Worm (Caenorhabditis elegans): ENCODE results near the gene F13A2.1.
"Not testable (repeated sequence)": the region's sequence is repeated elsewhere in the genome, so short reads cannot be mapped to it uniquely, and the experiment has no call there.

Gene F13A2.1

DNA sequence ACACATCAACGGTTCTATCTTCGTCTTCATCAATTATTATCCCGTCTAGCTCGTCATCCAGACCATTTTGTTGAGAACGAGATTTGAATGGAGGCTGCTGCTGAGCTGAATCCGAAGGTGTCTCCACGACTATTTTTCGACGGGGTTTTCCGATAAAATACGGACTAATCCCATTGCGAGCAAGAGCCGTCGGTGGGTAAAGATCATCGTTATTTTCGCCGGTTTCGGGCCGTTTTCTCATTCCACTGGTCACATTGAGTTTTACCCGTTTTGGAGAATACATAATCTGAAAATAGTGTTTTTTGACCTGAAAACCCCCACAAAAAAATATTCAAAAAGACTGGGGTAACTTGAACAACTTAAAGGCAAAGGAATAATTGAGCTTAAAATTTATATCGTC lies 36.5 kb downstream of the F13A2.1 start, which contains the start of gene figl-1:
Gene figl-1 (minus strand): TSS at position 286 of the 400 bp plus-strand sequence.
- peak; percentile 5 for TF ChIP-seq sma-3 (GFP tag; optimal IDR thresholded peaks at IDR 0.05)
- TF ChIP-seq nhr-10 (tag; optimal IDR thresholded peaks at IDR 0.05) = no peak
- no peak for TF ChIP-seq ztf-4 (tag; optimal IDR thresholded peaks at IDR 0.05)
- TF ChIP-seq zag-1 (tag; optimal IDR thresholded peaks at IDR 0.05) = no peak
- no peak for TF ChIP-seq fos-1 (tag; optimal IDR thresholded peaks at IDR 0.05)
- TF ChIP-seq ZK546.5 (tag; optimal IDR thresholded peaks at IDR 0.05) = no peak

DNA sequence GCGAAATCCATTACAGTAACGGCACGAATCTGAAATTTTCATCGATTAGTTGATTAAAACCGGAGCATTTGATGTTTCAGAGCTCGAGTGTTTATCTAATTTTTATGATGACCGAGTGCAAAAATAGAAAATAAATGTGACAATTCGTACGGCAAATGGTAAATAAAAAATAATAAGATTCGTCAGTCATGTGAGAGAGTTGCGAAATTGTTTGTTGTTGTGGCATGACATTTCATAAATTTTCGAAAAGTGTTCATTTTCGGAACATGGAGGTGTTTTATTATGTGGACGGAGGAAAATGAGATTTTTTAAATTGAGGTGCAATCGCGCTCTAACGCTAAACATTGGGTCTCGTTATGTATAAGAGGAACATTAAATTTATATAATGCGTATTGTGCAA lies 40.5 kb downstream of the F13A2.1 start:
- TF ChIP-seq mab-5 (tag; optimal IDR thresholded peaks at IDR 0.05) (no peak), lsy-2 (tag; optimal IDR thresholded peaks at IDR 0.05) (no peak), lin-11 (tag; optimal IDR thresholded peaks at IDR 0.05) (no peak), nhr-25 (tag; optimal IDR thresholded peaks at IDR 0.05) (no peak), mdl-1 (tag; optimal IDR thresholded peaks at IDR 0.05) (no peak), nhr-10 (tag; optimal IDR thresholded peaks at IDR 0.05) (no peak), elt-3 (tag; optimal IDR thresholded peaks at IDR 0.05) (no peak), nhr-6 (tag; optimal IDR thresholded peaks at IDR 0.05) (no peak), peb-1 (tag; optimal IDR thresholded peaks at IDR 0.05) (no peak), nhr-77 (tag; optimal IDR thresholded peaks at IDR 0.05) (no peak), skn-1 (tag; optimal IDR thresholded peaks at IDR 0.05) (no peak), F13H6.1 (tag; optimal IDR thresholded peaks at IDR 0.05) (no peak), sma-9 (GFP tag; optimal IDR thresholded peaks at IDR 0.05) (no peak), sma-9 (tag; optimal IDR thresholded peaks at IDR 0.05) (no peak)

DNA sequence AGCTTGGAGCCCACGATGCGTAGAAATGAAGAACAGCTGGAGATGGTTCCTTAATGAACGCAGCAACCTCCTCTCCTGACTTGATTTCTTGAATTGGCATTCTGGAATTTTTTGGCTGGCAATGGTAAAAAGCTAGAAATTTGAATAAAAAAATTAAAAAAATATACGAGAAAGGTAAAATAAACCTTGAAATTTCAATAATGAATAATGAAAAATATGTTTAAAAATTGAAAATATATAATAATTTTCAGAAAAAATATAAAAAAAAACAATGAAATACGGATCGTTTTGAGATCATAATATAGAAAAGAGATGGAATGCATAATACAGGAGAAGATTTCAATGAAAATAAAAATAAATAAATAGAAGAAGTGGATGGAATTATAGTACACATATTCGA lies 41.0 kb downstream of the F13A2.1 start, which contains the start of gene glrx-3:
Gene glrx-3 (minus strand): TSS at position 101 of the 400 bp plus-strand sequence.
- TF ChIP-seq mbf-1 (tag; optimal IDR thresholded peaks at IDR 0.05) = no peak
- no peak for TF ChIP-seq nhr-10 (tag; optimal IDR thresholded peaks at IDR 0.05)
- TF ChIP-seq egl-27 (tag; optimal IDR thresholded peaks at IDR 0.05) = no peak
- TF ChIP-seq fos-1 (tag; optimal IDR thresholded peaks at IDR 0.05) = no peak
- no peak for TF ChIP-seq ceh-82 (tag; optimal IDR thresholded peaks at IDR 0.05)
- no peak for TF ChIP-seq C34F6.9 (tag; optimal IDR thresholded peaks at IDR 0.05)
- no peak for TF ChIP-seq nhr-21 (tag; optimal IDR thresholded peaks at IDR 0.05)

DNA sequence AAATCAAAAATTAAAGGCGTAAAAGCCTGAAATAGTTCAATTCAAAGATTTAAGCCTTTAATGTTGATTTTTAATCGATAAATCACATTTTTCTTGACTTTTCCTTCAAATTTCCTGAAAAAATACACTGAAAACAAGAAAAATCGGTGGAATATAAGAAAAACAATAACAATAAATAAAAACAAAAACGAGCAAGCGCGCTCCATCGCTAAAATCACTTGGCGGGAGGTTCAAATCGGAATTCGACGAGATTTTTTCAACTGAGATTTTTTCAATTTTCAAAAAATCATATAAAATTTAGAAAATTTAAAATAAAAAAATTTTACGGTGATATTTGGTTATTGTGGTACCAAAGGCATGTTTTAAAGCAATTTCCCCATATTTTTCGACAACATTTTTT lies 42.7 kb downstream of the F13A2.1 start:
- TF ChIP-seq nhr-21 (tag; optimal IDR thresholded peaks at IDR 0.05) (no peak), crh-2 (tag; optimal IDR thresholded peaks at IDR 0.05) (no peak), mdl-1 (tag; optimal IDR thresholded peaks at IDR 0.05) (no peak), gmeb-1 (tag; optimal IDR thresholded peaks at IDR 0.05) (peak; percentile 71), ceh-16 (tag; optimal IDR thresholded peaks at IDR 0.05) (no peak), aly-2 (tag; optimal IDR thresholded peaks at IDR 0.05) (no peak), sma-9 (GFP tag; optimal IDR thresholded peaks at IDR 0.05) (no peak), sma-9 (tag; optimal IDR thresholded peaks at IDR 0.05) (no peak), unc-55 (GFP tag; optimal IDR thresholded peaks at IDR 0.05) (peak; percentile 15)

DNA sequence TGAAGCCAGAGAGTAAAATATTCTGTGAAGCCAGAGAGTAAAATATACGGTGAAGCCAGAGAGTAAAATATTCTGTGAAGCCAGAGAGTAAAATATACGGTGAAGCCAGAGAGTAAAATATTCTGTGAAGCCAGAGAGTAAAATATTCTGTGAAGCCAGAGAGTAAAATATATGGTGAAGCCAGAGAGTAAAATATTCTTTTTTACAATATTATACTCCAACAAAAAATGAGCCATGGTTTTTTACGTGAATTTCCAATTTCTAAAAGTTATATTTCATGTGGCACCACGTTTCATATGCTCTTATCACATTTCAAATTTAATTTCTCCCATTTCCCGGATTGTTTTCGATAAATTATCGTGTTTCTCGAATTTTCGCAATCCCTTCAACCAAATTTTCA lies 45.7 kb downstream of the F13A2.1 start, which contains the start of gene irld-1:
Gene irld-1 (plus strand): TSS at position 301 of the 400 bp plus-strand sequence.
- TF ChIP-seq elt-3 (tag; optimal IDR thresholded peaks at IDR 0.05); mdl-1 (tag; optimal IDR thresholded peaks at IDR 0.05); unc-55 (GFP tag; optimal IDR thresholded peaks at IDR 0.05): not testable (repeated sequence)

DNA sequence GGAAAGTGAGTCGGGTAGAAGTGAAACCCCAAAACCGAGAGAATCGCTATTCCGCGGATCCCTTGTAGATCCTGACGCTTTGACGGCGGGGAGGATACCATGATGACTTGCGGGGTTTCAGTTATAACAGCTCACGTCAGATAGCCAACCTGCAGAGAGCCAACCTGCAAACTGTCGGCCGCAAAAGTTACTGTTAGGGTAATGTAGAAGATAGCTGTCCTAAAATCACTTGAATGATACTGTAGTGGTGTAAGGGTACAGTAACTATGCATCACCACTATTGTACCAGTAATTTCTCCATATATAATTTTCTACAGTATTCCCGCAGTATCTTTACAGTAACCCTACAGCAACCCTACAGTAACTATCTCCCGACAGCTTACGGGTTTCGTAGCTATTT lies 49.7 kb downstream of the F13A2.1 start, which contains the start of gene oac-12:
Gene oac-12 (minus strand): TSS at position 101 of the 400 bp plus-strand sequence.
- TF ChIP-seq ama-1 (optimal IDR thresholded peaks at IDR 0.05) = no peak
- TF ChIP-seq F13H6.1 (tag; optimal IDR thresholded peaks at IDR 0.05) = no peak
- TF ChIP-seq C34F6.9 (tag; optimal IDR thresholded peaks at IDR 0.05) = no peak
- no peak for TF ChIP-seq sem-4 (tag; optimal IDR thresholded peaks at IDR 0.05)
- no peak for TF ChIP-seq ztf-4 (tag; optimal IDR thresholded peaks at IDR 0.05)

Measured in whole organism, L2 larva.